Worm (Caenorhabditis elegans): ENCODE data around the gene F58H7.1.

- no peak for TF ChIP-seq lin-32 (GFP tag; optimal IDR thresholded peaks at IDR 0.05)
- no peak for TF ChIP-seq snpc-4 (tag; optimal IDR thresholded peaks at IDR 0.05)
These were observed 23.6 kb upstream of the F58H7.1 start, which contains the start of gene plx-1 for ce11 chrIV:959221-959620.

All from whole organism, mixed stage, embryonic.